Fruit fly (Drosophila melanogaster) whole organism, embryonic: Measurements from ENCODE around the gene kri.

ENCODE experiments used
- Aef1 ChIP-seq: fragments of 200-800 bp; sonication (Bioruptor generic); IDR thresholded peaks from 3 replicates; pipeline ENCODE4 v1.3.6; 2022; ENCODE audit warnings: missing biosample characterization, missing genetic modification characterization
- Asciz ChIP-seq: fragments of 200-800 bp; sonication (Bioruptor generic); optimal IDR thresholded peaks from 2 replicates; lab custom pipeline; 2017; ENCODE audit warnings: missing biosample characterization, mild to moderate bottlenecking, missing genetic modification characterization, missing genetic modification reagents
- Atf3 ChIP-seq: fragments of 200-800 bp; sonication (Bioruptor generic); optimal IDR thresholded peaks from 3 replicates; lab custom pipeline; 2016; ENCODE audit warnings: missing biosample characterization, missing genetic modification characterization
- B-H1 ChIP-seq: fragments of 200-800 bp; sonication (Bioruptor generic); IDR thresholded peaks from 3 replicates; pipeline ENCODE4 v1.3.6; 2022; ENCODE audit warnings: missing biosample characterization, missing genetic modification characterization
- CG10209 ChIP-seq: fragments of 200-800 bp; sonication (Bioruptor generic); optimal IDR thresholded peaks from 3 replicates; lab custom pipeline; 2017; ENCODE audit warnings: missing biosample characterization, mild to moderate bottlenecking, missing genetic modification characterization, missing genetic modification reagents
- CG11398 ChIP-seq: fragments of 200-800 bp; sonication (Bioruptor generic); optimal IDR thresholded peaks from 2 replicates; lab custom pipeline; 2016; ENCODE audit warnings: missing biosample characterization, missing genetic modification characterization
- CG12071 ChIP-seq: fragments of 200-800 bp; sonication (Bioruptor generic); optimal IDR thresholded peaks from 3 replicates; lab custom pipeline; 2018; ENCODE audit warnings: missing biosample characterization, mild to moderate bottlenecking, missing genetic modification characterization
- CG12155 ChIP-seq: fragments of 200-800 bp; sonication (Bioruptor generic); optimal IDR thresholded peaks from 3 replicates; lab custom pipeline; 2016; ENCODE audit warnings: missing biosample characterization, missing genetic modification characterization
- CG14710 ChIP-seq: fragments of 200-800 bp; sonication (Bioruptor generic); optimal IDR thresholded peaks from 3 replicates; lab custom pipeline; 2019; ENCODE audit warnings: missing biosample characterization, mild to moderate bottlenecking, missing genetic modification characterization, moderate library complexity
- CG15514 ChIP-seq: fragments of 200-800 bp; sonication (Bioruptor generic); optimal IDR thresholded peaks from 3 replicates; lab custom pipeline; 2017; ENCODE audit warnings: missing biosample characterization, missing genetic modification characterization, mild to moderate bottlenecking, moderate library complexity, missing genetic modification reagents
- CG16779 ChIP-seq: fragments of 200-800 bp; sonication (Bioruptor generic); IDR thresholded peaks from 2 replicates; pipeline ENCODE4 v1.3.6; 2022; ENCODE audit warnings: missing biosample characterization, missing genetic modification characterization
- CG16813 ChIP-seq: fragments of 200-800 bp; sonication (Bioruptor generic); IDR thresholded peaks from 3 replicates; pipeline ENCODE4 v1.3.6; 2022; ENCODE audit warnings: missing biosample characterization, missing genetic modification characterization; ENCODE audit not compliant: partially characterized antibody
- CG17829 ChIP-seq: fragments of 200-800 bp; optimal IDR thresholded peaks from 2 replicates; lab custom pipeline; 2019; ENCODE audit warnings: missing biosample characterization, mild to moderate bottlenecking, missing genetic modification characterization, moderate library complexity
- CG30431 ChIP-seq: fragments of 200-800 bp; sonication (Bioruptor generic); optimal IDR thresholded peaks from 2 replicates; lab custom pipeline; 2017; ENCODE audit warnings: missing biosample characterization, missing genetic modification characterization
- CG31224 ChIP-seq: fragments of 200-800 bp; sonication (Bioruptor generic); IDR thresholded peaks from 2 replicates; pipeline ENCODE4 v1.3.6; 2022; ENCODE audit warnings: missing biosample characterization, missing genetic modification characterization
- CG3281 ChIP-seq: fragments of 200-800 bp; sonication (Bioruptor generic); optimal IDR thresholded peaks from 3 replicates; lab custom pipeline; 2017; ENCODE audit warnings: missing biosample characterization, mild to moderate bottlenecking, missing genetic modification characterization
- CG3726 ChIP-seq: fragments of 200-800 bp; sonication (Bioruptor generic); IDR thresholded peaks from 3 replicates; pipeline ENCODE4, ENCODE4 v1.3.6; 2022; ENCODE audit warnings: missing biosample characterization, missing genetic modification characterization
- CG4328 ChIP-seq: fragments of 200-800 bp; sonication (Bioruptor generic); optimal IDR thresholded peaks from 3 replicates; lab custom pipeline; 2017; ENCODE audit warnings: missing biosample characterization, missing genetic modification reagents, missing genetic modification characterization
- CG43689 ChIP-seq: fragments of 200-800 bp; sonication (Bioruptor generic); IDR thresholded peaks from 2 replicates; pipeline ENCODE4 v1.3.6; 2022; ENCODE audit warnings: missing biosample characterization, missing genetic modification characterization
- CG9797 ChIP-seq: fragments of 200-800 bp; sonication (Bioruptor generic); optimal IDR thresholded peaks from 3 replicates; lab custom pipeline; 2018; ENCODE audit warnings: missing biosample characterization, mild to moderate bottlenecking, missing genetic modification characterization
- CG9876 ChIP-seq: fragments of 200-800 bp; sonication (Bioruptor generic); optimal IDR thresholded peaks from 2 replicates; lab custom pipeline; 2016; ENCODE audit warnings: missing biosample characterization, missing genetic modification characterization
- CkIIα-i1 ChIP-seq: fragments of 200-800 bp; sonication (Bioruptor generic); IDR thresholded peaks from 2 replicates; pipeline ENCODE4 v1.3.6; 2022; ENCODE audit warnings: missing biosample characterization, missing genetic modification characterization
- Doc3 ChIP-seq: fragments of 200-800 bp; sonication (Bioruptor generic); IDR thresholded peaks from 3 replicates; pipeline ENCODE4 v1.3.6; 2022; ENCODE audit warnings: missing biosample characterization, missing genetic modification characterization; ENCODE audit not compliant: partially characterized antibody
- Dref ChIP-seq: fragments of 200-800 bp; sonication (Bioruptor generic); IDR thresholded peaks from 2 replicates; pipeline ENCODE4 v1.3.6; 2022; ENCODE audit warnings: missing biosample characterization, missing genetic modification characterization
- HLH4C ChIP-seq: fragments of 200-800 bp; sonication (Bioruptor generic); IDR thresholded peaks from 3 replicates; pipeline ENCODE4 v1.3.6; 2022; ENCODE audit warnings: missing biosample characterization, missing genetic modification characterization; ENCODE audit not compliant: partially characterized antibody
- HmgD ChIP-seq: fragments of 200-800 bp; sonication (Bioruptor generic); optimal IDR thresholded peaks from 3 replicates; lab custom pipeline; 2016; ENCODE audit warnings: missing biosample characterization, missing genetic modification characterization
- MBD-R2 ChIP-seq: fragments of 200-800 bp; sonication (Bioruptor generic); IDR thresholded peaks from 2 replicates; pipeline ENCODE4 v1.3.6; 2022; ENCODE audit warnings: missing biosample characterization, missing genetic modification characterization
- Meics ChIP-seq: fragments of 200-800 bp; sonication (Bioruptor generic); optimal IDR thresholded peaks from 2 replicates; lab custom pipeline; 2017; ENCODE audit warnings: missing biosample characterization, mild to moderate bottlenecking, missing genetic modification characterization
- NC2α ChIP-seq: fragments of 200-800 bp; sonication (Bioruptor generic); optimal IDR thresholded peaks from 2 replicates; lab custom pipeline; 2016; ENCODE audit warnings: missing biosample characterization, missing genetic modification characterization
- Nf-YC ChIP-seq: fragments of 200-800 bp; optimal IDR thresholded peaks from 3 replicates; lab custom pipeline; 2019; ENCODE audit warnings: missing biosample characterization, mild to moderate bottlenecking, missing genetic modification characterization, moderate library complexity
- Sry-β ChIP-seq: fragments of 200-800 bp; sonication (Bioruptor generic); optimal IDR thresholded peaks from 2 replicates; lab custom pipeline; 2018; ENCODE audit warnings: missing biosample characterization, mild to moderate bottlenecking, missing genetic modification characterization, moderate library complexity
- Ssrp ChIP-seq: fragments of 200-800 bp; sonication (Bioruptor generic); optimal IDR thresholded peaks from 2 replicates; lab custom pipeline; 2018; ENCODE audit warnings: missing biosample characterization, mild to moderate bottlenecking, missing genetic modification characterization, moderate library complexity
- Tbp ChIP-seq: fragments of >200 bp; optimal IDR thresholded peaks from 2 replicates; lab custom pipeline; 2018; ENCODE audit warnings: missing biosample characterization, missing genetic modification characterization
- ac ChIP-seq: fragments of 200-800 bp; sonication (Bioruptor generic); optimal IDR thresholded peaks from 3 replicates; lab custom pipeline; 2017; ENCODE audit warnings: missing biosample characterization, mild to moderate bottlenecking, missing genetic modification characterization
- ase ChIP-seq: fragments of 200-800 bp; sonication (Bioruptor generic); IDR thresholded peaks from 3 replicates; pipeline ENCODE4 v1.3.6; 2022; ENCODE audit warnings: missing biosample characterization, missing genetic modification characterization
- chm ChIP-seq: fragments of 200-800 bp; sonication (Bioruptor generic); IDR thresholded peaks from 2 replicates; pipeline ENCODE4 v1.3.6; 2022; ENCODE audit warnings: missing biosample characterization, missing genetic modification characterization
- en ChIP-seq: fragments of 200-800 bp; sonication (Bioruptor generic); optimal IDR thresholded peaks from 2 replicates; lab custom pipeline; 2016; ENCODE audit warnings: missing biosample characterization, missing genetic modification characterization
- grau ChIP-seq: fragments of 200-800 bp; optimal IDR thresholded peaks from 3 replicates; lab custom pipeline; 2019; ENCODE audit warnings: missing biosample characterization, mild to moderate bottlenecking, missing genetic modification characterization, moderate library complexity
- insv ChIP-seq, 2 experiments: fragments of 200-800 bp; sonication (Bioruptor generic); optimal IDR thresholded peaks; 3 replicates each; lab custom pipeline; 2016 to 2018; ENCODE audit warnings: missing biosample characterization in 2 of 2, missing genetic modification characterization in 2 of 2
- kah ChIP-seq: fragments of 200-800 bp; sonication (Bioruptor generic); optimal IDR thresholded peaks from 2 replicates; lab custom pipeline; 2018; ENCODE audit warnings: missing biosample characterization, mild to moderate bottlenecking, missing genetic modification characterization
- lab ChIP-seq: fragments of 200-800 bp; sonication (Bioruptor generic); optimal IDR thresholded peaks from 3 replicates; lab custom pipeline; 2017; ENCODE audit warnings: missing biosample characterization, missing genetic modification characterization, mild to moderate bottlenecking, moderate library complexity, missing genetic modification reagents
- mirr ChIP-seq: fragments of 200-800 bp; sonication (Bioruptor generic); optimal IDR thresholded peaks from 3 replicates; lab custom pipeline; 2018; ENCODE audit warnings: missing biosample characterization, mild to moderate bottlenecking, missing genetic modification characterization
- onecut ChIP-seq: fragments of 200-800 bp; sonication (Bioruptor generic); IDR thresholded peaks from 2 replicates; pipeline ENCODE4 v1.3.6; 2022; ENCODE audit warnings: missing biosample characterization, missing genetic modification characterization
- p53 ChIP-seq: fragments of 200-800 bp; sonication (Bioruptor generic); optimal IDR thresholded peaks from 2 replicates; lab custom pipeline; 2016; ENCODE audit warnings: missing biosample characterization, missing genetic modification characterization
- pb ChIP-seq: fragments of 200-800 bp; sonication (Bioruptor generic); optimal IDR thresholded peaks from 3 replicates; lab custom pipeline; 2016; ENCODE audit warnings: missing biosample characterization, missing genetic modification characterization
- pros ChIP-seq: fragments of 200-800 bp; sonication (Bioruptor generic); optimal IDR thresholded peaks from 3 replicates; lab custom pipeline; 2019; ENCODE audit warnings: missing biosample characterization, mild to moderate bottlenecking, missing genetic modification characterization, moderate library complexity
- scrt ChIP-seq: fragments of 200-800 bp; sonication (Bioruptor generic); optimal IDR thresholded peaks from 2 replicates; lab custom pipeline; 2018; ENCODE audit warnings: missing biosample characterization, mild to moderate bottlenecking, missing genetic modification characterization, moderate library complexity
- sima ChIP-seq: fragments of 200-800 bp; sonication (Bioruptor generic); optimal IDR thresholded peaks from 2 replicates; lab custom pipeline; 2016; ENCODE audit warnings: missing biosample characterization, missing genetic modification characterization
- slp2 ChIP-seq: fragments of 200-800 bp; sonication (Bioruptor generic); optimal IDR thresholded peaks from 2 replicates; lab custom pipeline; 2016; ENCODE audit warnings: missing biosample characterization, missing genetic modification characterization
- tll ChIP-seq, 2 experiments: fragments of 200-800 bp in 1 of 2; fragments of >200 bp in 1 of 2; sonication (Bioruptor generic) in 1 of 2; optimal IDR thresholded peaks; 2 replicates each; lab custom pipeline; 2017 to 2019; ENCODE audit warnings: missing biosample characterization in 2 of 2, missing genetic modification characterization in 2 of 2, mild to moderate bottlenecking in 1 of 2, moderate library complexity in 1 of 2
- unpg ChIP-seq: fragments of 200-800 bp; sonication (Bioruptor generic); optimal IDR thresholded peaks from 3 replicates; lab custom pipeline; 2018; ENCODE audit warnings: missing biosample characterization, mild to moderate bottlenecking, missing genetic modification characterization, moderate library complexity
- vfl ChIP-seq: fragments of 200-800 bp; sonication (Bioruptor generic); optimal IDR thresholded peaks from 2 replicates; lab custom pipeline; 2016; ENCODE audit warnings: missing biosample characterization, missing genetic modification characterization

kri gene

dm6 chr3L:5789663-5790062, 21.1 kb upstream of the kri start (continued):
- peak; percentile 45 for TF ChIP-seq unpg (GFP tag; lab: Kevin White, UChicago)
- peak; percentile 20 for TF ChIP-seq CG17829
- TF ChIP-seq Meics (GFP tag; lab: Kevin White, UChicago) = no peak
- peak; percentile 17 for TF ChIP-seq CG12155 (GFP tag; lab: Kevin White, UChicago)
- TF ChIP-seq Aef1 = no peak
- TF ChIP-seq Asciz = no peak
- TF ChIP-seq CG16813 (GFP tag; lab: Robert Waterston, UW) = no peak
- TF ChIP-seq CG43689 (GFP tag; lab: Robert Waterston, UW) = no peak
- TF ChIP-seq pros (GFP tag; lab: Kevin White, UChicago) = no peak
- TF ChIP-seq chm (GFP tag; lab: Robert Waterston, UW) = no peak
- TF ChIP-seq onecut (GFP tag; lab: Robert Waterston, UW) = no peak
- TF ChIP-seq Atf3 (GFP tag; lab: Kevin White, UChicago) = no peak
- peak; percentile 26 for TF ChIP-seq Nf-YC (tag; lab: Kevin White, UChicago)
- TF ChIP-seq mirr (GFP tag; lab: Kevin White, UChicago) = peak; percentile 38
- TF ChIP-seq CkIIα-i1 (GFP tag; lab: Robert Waterston, UW) = no peak
- no peak for TF ChIP-seq ase (GFP tag; lab: Robert Waterston, UW)
- TF ChIP-seq CG14710 (tag; lab: Kevin White, UChicago) = peak; percentile 36
- TF ChIP-seq CG9876 (GFP tag; lab: Kevin White, UChicago) = no peak
- no peak for TF ChIP-seq CG9797 (GFP tag; lab: Kevin White, UChicago)
- no peak for TF ChIP-seq HmgD
- no peak for TF ChIP-seq ac (GFP tag; lab: Kevin White, UChicago)
- no peak for TF ChIP-seq CG12071 (GFP tag; lab: Kevin White, UChicago)
- peak; percentile 34 for TF ChIP-seq CG3281 (GFP tag; lab: Kevin White, UChicago)
- peak; percentile 79 for TF ChIP-seq CG15514 (GFP tag; lab: Kevin White, UChicago)
- no peak for TF ChIP-seq en (GFP tag; lab: Kevin White, UChicago)
- TF ChIP-seq lab (GFP tag; lab: Kevin White, UChicago) = no peak
- TF ChIP-seq CG4328 (GFP tag; lab: Kevin White, UChicago) = no peak
- TF ChIP-seq Tbp = no peak
- no peak for TF ChIP-seq CG30431 (GFP tag; lab: Kevin White, UChicago)
- TF ChIP-seq Dref = peak; percentile 59
- peak; percentile 91 for TF ChIP-seq kah
- no peak for TF ChIP-seq insv (GFP tag; optimal IDR thresholded peaks at IDR 0.05; lab: Kevin White, UChicago)
- peak; percentile 24 for TF ChIP-seq grau (tag; lab: Kevin White, UChicago)
- no peak for TF ChIP-seq Sry-β (GFP tag; lab: Kevin White, UChicago)
- TF ChIP-seq Doc3 (GFP tag; lab: Robert Waterston, UW) = 0 out of 3 replicates have a peak, but pooled peaks have one; percentile 17
- no peak for TF ChIP-seq B-H1 (GFP tag; lab: Robert Waterston, UW)
- TF ChIP-seq CG16779 = no peak
- TF ChIP-seq Ssrp (tag; lab: Kevin White, UChicago) = no peak
- no peak for TF ChIP-seq p53
- TF ChIP-seq CG11398 = no peak
- no peak for TF ChIP-seq tll (GFP tag; optimal IDR thresholded peaks at IDR 0.05; lab: Kevin White, UChicago)
- no peak for TF ChIP-seq CG3726
- no peak for TF ChIP-seq pb
- TF ChIP-seq NC2α (GFP tag; lab: Kevin White, UChicago) = no peak
- TF ChIP-seq CG31224 (GFP tag; lab: Robert Waterston, UW) = no peak
- peak; percentile 84 for TF ChIP-seq scrt (GFP tag; lab: Kevin White, UChicago)
- TF ChIP-seq slp2 = no peak
- no peak for TF ChIP-seq CG10209 (GFP tag; lab: Kevin White, UChicago)
- no peak for TF ChIP-seq HLH4C
- TF ChIP-seq MBD-R2 (GFP tag; lab: Robert Waterston, UW) = no peak; the same call in 1 of the 2 replicates
- TF ChIP-seq vfl (GFP tag; lab: Kevin White, UChicago) = peak; percentile 13
- no peak for TF ChIP-seq sima
